Fruit fly (Drosophila melanogaster): Measurements from ENCODE around the gene ergic53.

The ergic53 gene

dm6 chr3L:8506975-8507441, 27.8 kb upstream of the ergic53 start, which contains the start of gene CG43163 (continued):
- TF ChIP-seq lola (GFP tag; optimal IDR thresholded peaks at IDR 0.05) (peak in 1 of 3 experiments; percentile 56), CG43689 (GFP tag; IDR thresholded peaks at IDR 0.05) (no peak), Ets65A (GFP tag) (no peak), trem (tag; optimal IDR thresholded peaks at IDR 0.05) (peak; percentile 79), kah (GFP tag; optimal IDR thresholded peaks at IDR 0.05) (peak; percentile 53), CG6765 (GFP tag; optimal IDR thresholded peaks at IDR 0.05) (peak; percentile 24), Hr78 (GFP tag; optimal IDR thresholded peaks at IDR 0.05) (peak in 1 of 2 experiments; percentile 76), tin (GFP tag; optimal IDR thresholded peaks at IDR 0.05) (peak; percentile 70), Dll (GFP tag; IDR thresholded peaks at IDR 0.05; ENCODE audit: partially characterized antibody) (no peak; the same call in 3 of the 4 replicates), Oaz (GFP tag; IDR thresholded peaks at IDR 0.05) (no peak), Bdp1 (GFP tag; optimal IDR thresholded peaks at IDR 0.05) (peak; percentile 10), CG2199 (GFP tag; IDR thresholded peaks at IDR 0.05) (peak; percentile 42; the same call in 1 of the 3 replicates), zfh1 (GFP tag; IDR thresholded peaks at IDR 0.05) (peak; percentile 71), Atf-2 (GFP tag; optimal IDR thresholded peaks at IDR 0.05) (peak; percentile 32), HLHmδ (GFP tag; optimal IDR thresholded peaks at IDR 0.05) (peak; percentile 11), seq (GFP tag; IDR thresholded peaks at IDR 0.05) (no peak), org-1 (GFP tag; optimal IDR thresholded peaks at IDR 0.05) (peak; percentile 12), Eip74EF (GFP tag; optimal IDR thresholded peaks at IDR 0.05) (peak in 1 of 2 experiments; percentile 58), CG34422 (GFP tag; IDR thresholded peaks at IDR 0.05) (peak; percentile 78), gcm2 (GFP tag; optimal IDR thresholded peaks at IDR 0.05) (peak; percentile 42), Gsc (GFP tag; IDR thresholded peaks at IDR 0.05) (no peak), twi (tag; optimal IDR thresholded peaks at IDR 0.05) (no peak), Dek (tag; optimal IDR thresholded peaks at IDR 0.05) (peak; percentile 68), CG8359 (GFP tag; optimal IDR thresholded peaks at IDR 0.05; ENCODE audit: borderline replicate concordance) (no peak), CG1529 (GFP tag; optimal IDR thresholded peaks at IDR 0.05) (peak; percentile 16), ash1 (GFP tag; optimal IDR thresholded peaks at IDR 0.05) (no peak), CG4328 (GFP tag; optimal IDR thresholded peaks at IDR 0.05) (no peak), CG10209 (GFP tag; optimal IDR thresholded peaks at IDR 0.05) (peak; percentile 52), nmo (GFP tag; optimal IDR thresholded peaks at IDR 0.05) (peak; percentile 68), CG3995 (GFP tag; optimal IDR thresholded peaks at IDR 0.05) (no peak), CG9797 (GFP tag; optimal IDR thresholded peaks at IDR 0.05) (peak; percentile 83), CG5953 (GFP tag; IDR thresholded peaks at IDR 0.05) (0 out of 2 replicates have a peak, but pooled peaks have one; percentile 28), esg (GFP tag; conservative IDR thresholded peaks at IDR 0.05) (no peak), CG12104 (GFP tag; optimal IDR thresholded peaks at IDR 0.05) (peak; percentile 12), her (GFP tag; optimal IDR thresholded peaks at IDR 0.05) (peak; percentile 18), yki (optimal IDR thresholded peaks at IDR 0.05) (no peak), CG13287 (GFP tag; IDR thresholded peaks at IDR 0.05; ENCODE audit: partially characterized antibody) (peak; percentile 41; the same call in 1 of the 2 replicates), shn (GFP tag; optimal IDR thresholded peaks at IDR 0.05) (no peak), chn (GFP tag; optimal IDR thresholded peaks at IDR 0.05) (peak; percentile 61), CG4282 (GFP tag; optimal IDR thresholded peaks at IDR 0.05) (peak; percentile 22), CG30020 (tag; optimal IDR thresholded peaks at IDR 0.05) (peak; percentile 17), CG17912 (GFP tag; optimal IDR thresholded peaks at IDR 0.05) (peak; percentile 5), gfzf (GFP tag; optimal IDR thresholded peaks at IDR 0.05) (peak; percentile 82), CG11085 (GFP tag; IDR thresholded peaks at IDR 0.05) (peak; percentile 37; the same call in 1 of the 2 replicates), sna (GFP tag; IDR thresholded peaks at IDR 0.05; ENCODE audit: partially characterized antibody) (no peak), Optix (GFP tag; IDR thresholded peaks at IDR 0.05) (no peak), Awh (GFP tag; IDR thresholded peaks at IDR 0.05) (peak; percentile 58), Dbx (GFP tag; IDR thresholded peaks at IDR 0.05) (peak; percentile 61; the same call in 1 of the 3 replicates), onecut (GFP tag; IDR thresholded peaks at IDR 0.05) (peak; percentile 44; the same call in 1 of the 2 replicates), ewg (GFP tag; optimal IDR thresholded peaks at IDR 0.05) (peak; percentile 13)

All from whole organism, embryonic.